Worm (Caenorhabditis elegans) whole organism, young adult: ENCODE data around the gene ugt-48.

Experiments
- B0261.1 ChIP-seq: sonication (generic microtip); optimal IDR thresholded peaks from 2 replicates; lab custom pipeline; 2016; ENCODE audit warnings: mild to moderate bottlenecking, missing genetic modification characterization, moderate library complexity, missing compliant biosample characterization
- B0336.3 ChIP-seq: fragments of 200-800 bp; sonication (Bioruptor generic); IDR thresholded peaks from 2 replicates; pipeline ENCODE4 v1.3.6; 2022; ENCODE audit warnings: missing genetic modification characterization, missing compliant biosample characterization
- F22D6.2 ChIP-seq: sonication (generic microtip); optimal IDR thresholded peaks from 2 replicates; lab custom pipeline; 2016; ENCODE audit warnings: mild to moderate bottlenecking, missing genetic modification characterization, missing compliant biosample characterization
- F23B12.7 ChIP-seq: sonication (generic microtip); optimal IDR thresholded peaks from 2 replicates; lab custom pipeline; 2017; ENCODE audit warnings: missing genetic modification characterization, mild to moderate bottlenecking, missing compliant biosample characterization, antibody characterized with exemption, moderate library complexity; ENCODE audit not compliant: insufficient read depth
- F55B11.4 ChIP-seq: sonication (generic microtip); optimal IDR thresholded peaks from 2 replicates; lab custom pipeline; 2016; ENCODE audit warnings: missing compliant biosample characterization, missing genetic modification characterization, borderline replicate concordance; ENCODE audit not compliant: insufficient read depth
- F57C9.4 ChIP-seq: sonication (generic microtip); optimal IDR thresholded peaks from 2 replicates; lab custom pipeline; 2017; ENCODE audit warnings: mild to moderate bottlenecking, missing genetic modification characterization, missing compliant biosample characterization
- T07F8.4 ChIP-seq: sonication (generic microtip); optimal IDR thresholded peaks from 2 replicates; lab custom pipeline; 2016; ENCODE audit warnings: mild to moderate bottlenecking, missing genetic modification characterization, moderate library complexity, missing compliant biosample characterization
- Y67H2A.10 ChIP-seq: fragments of 200-800 bp; sonication (Bioruptor generic); conservative IDR thresholded peaks from 2 replicates; pipeline ENCODE4 v1.3.6; 2022; ENCODE audit warnings: missing genetic modification reagents, missing genetic modification characterization, missing compliant biosample characterization
- aptf-3 ChIP-seq: fragments of 200-800 bp; sonication (Bioruptor generic); IDR thresholded peaks from 2 replicates; pipeline ENCODE4 v1.3.6; 2022; ENCODE audit warnings: missing genetic modification characterization, missing compliant biosample characterization
- atf-7 ChIP-seq: sonication (generic microtip); optimal IDR thresholded peaks from 2 replicates; lab custom pipeline; 2017; ENCODE audit warnings: mild to moderate bottlenecking, missing genetic modification characterization, missing compliant biosample characterization
- bed-1 ChIP-seq: fragments of 200-800 bp; sonication (Bioruptor generic); IDR thresholded peaks from 2 replicates; pipeline ENCODE4 v1.3.6; 2022; ENCODE audit warnings: missing genetic modification reagents, missing genetic modification characterization, missing compliant biosample characterization
- bed-2 ChIP-seq: fragments of 200-800 bp; sonication (Bioruptor generic); IDR thresholded peaks from 2 replicates; pipeline ENCODE4 v1.3.6; 2022; ENCODE audit warnings: missing genetic modification reagents, missing genetic modification characterization, missing compliant biosample characterization
- ceh-27 ChIP-seq: fragments of 200-800 bp; sonication (Bioruptor generic); optimal IDR thresholded peaks from 2 replicates; lab custom pipeline; 2018; ENCODE audit warnings: mild to moderate bottlenecking, missing genetic modification characterization, moderate library complexity, missing compliant biosample characterization
- ceh-40 ChIP-seq: fragments of 200-800 bp; sonication (Bioruptor generic); IDR thresholded peaks from 2 replicates; pipeline ENCODE4 v1.3.6; 2022; ENCODE audit warnings: missing genetic modification characterization, missing compliant biosample characterization
- ceh-79 ChIP-seq: sonication (generic microtip); optimal IDR thresholded peaks from 2 replicates; lab custom pipeline; 2017; ENCODE audit warnings: mild to moderate bottlenecking, missing genetic modification characterization, missing compliant biosample characterization
- chd-7 ChIP-seq: sonication (generic microtip); optimal IDR thresholded peaks from 2 replicates; lab custom pipeline; 2016; ENCODE audit warnings: mild to moderate bottlenecking, missing genetic modification characterization, moderate library complexity, missing compliant biosample characterization
- dpff-1 ChIP-seq: sonication (generic microtip); optimal IDR thresholded peaks from 2 replicates; lab custom pipeline; 2017; ENCODE audit warnings: mild to moderate bottlenecking, missing genetic modification characterization, missing compliant biosample characterization
- dpl-1 ChIP-seq: fragments of 150-350 bp; optimal IDR thresholded peaks from 2 replicates; lab custom pipeline; 2014; ENCODE audit warnings: missing biosample characterization, missing genetic modification reagents, missing genetic modification characterization
- efl-1 ChIP-seq: fragments of 150-350 bp; optimal IDR thresholded peaks from 2 replicates; lab custom pipeline; 2014; ENCODE audit warnings: missing biosample characterization, missing genetic modification reagents, missing genetic modification characterization
- fkh-3 ChIP-seq: sonication (generic microtip); optimal IDR thresholded peaks from 2 replicates; lab custom pipeline; 2016; ENCODE audit warnings: mild to moderate bottlenecking, missing genetic modification characterization, missing compliant biosample characterization
- gei-17 ChIP-seq: fragments of 200-800 bp; sonication (Bioruptor generic); optimal IDR thresholded peaks from 2 replicates; lab custom pipeline; 2018; ENCODE audit warnings: mild to moderate bottlenecking, missing genetic modification characterization, missing compliant biosample characterization
- him-1 ChIP-seq: sonication (generic microtip); optimal IDR thresholded peaks from 2 replicates; lab custom pipeline; 2016; ENCODE audit warnings: missing genotype, missing genetic modification reagents, missing genetic modification characterization, missing compliant biosample characterization
- hmg-20 ChIP-seq: fragments of 200-800 bp; sonication (Bioruptor generic); IDR thresholded peaks from 2 replicates; pipeline ENCODE4 v1.3.6; 2022; ENCODE audit warnings: missing genetic modification reagents, missing genetic modification characterization, missing compliant biosample characterization
- hsf-1 ChIP-seq: fragments of 200-800 bp; sonication (Bioruptor generic); IDR thresholded peaks from 2 replicates; pipeline ENCODE4 v1.3.6; 2022; ENCODE audit warnings: missing genetic modification reagents, missing genetic modification characterization, missing compliant biosample characterization
- lir-1 ChIP-seq: fragments of 200-800 bp; sonication (Bioruptor generic); conservative IDR thresholded peaks from 2 replicates; pipeline ENCODE4 v1.3.6; 2022; ENCODE audit warnings: missing genetic modification reagents, missing genetic modification characterization, missing compliant biosample characterization
- madf-6 ChIP-seq: fragments of 200-800 bp; sonication (Bioruptor generic); IDR thresholded peaks from 2 replicates; pipeline ENCODE4 v1.3.6; 2022; ENCODE audit warnings: missing genetic modification reagents, missing genetic modification characterization, missing compliant biosample characterization
- mcd-1 ChIP-seq: fragments of 200-800 bp; sonication (Bioruptor generic); IDR thresholded peaks from 2 replicates; pipeline ENCODE4 v1.3.6; 2022; ENCODE audit warnings: missing genetic modification reagents, missing genetic modification characterization, missing compliant biosample characterization
- nfya-1 ChIP-seq: sonication (generic microtip); optimal IDR thresholded peaks from 2 replicates; lab custom pipeline; 2017; ENCODE audit warnings: antibody characterized with exemption, missing compliant biosample characterization, missing genetic modification characterization, borderline replicate concordance; ENCODE audit not compliant: insufficient read depth
- nfya-2 ChIP-seq: fragments of 200-800 bp; sonication (Bioruptor generic); IDR thresholded peaks from 2 replicates; pipeline ENCODE4 v1.3.6; 2022; ENCODE audit warnings: missing genetic modification reagents, missing genetic modification characterization, missing compliant biosample characterization
- nhr-120 ChIP-seq: fragments of 200-800 bp; sonication (Bioruptor generic); IDR thresholded peaks from 2 replicates; pipeline ENCODE4 v1.3.6; 2022; ENCODE audit warnings: missing genetic modification characterization, missing compliant biosample characterization
- pbrm-1 ChIP-seq: fragments of 200-800 bp; sonication (Bioruptor generic); IDR thresholded peaks from 2 replicates; pipeline ENCODE4 v1.3.6; 2022; ENCODE audit warnings: missing genetic modification reagents, missing genetic modification characterization, missing compliant biosample characterization
- rcor-1 ChIP-seq: fragments of 200-800 bp; sonication (Bioruptor generic); IDR thresholded peaks from 2 replicates; pipeline ENCODE4 v1.3.6; 2022; ENCODE audit warnings: missing genetic modification reagents, missing genetic modification characterization, missing compliant biosample characterization
- sdz-38 ChIP-seq: sonication (generic microtip); optimal IDR thresholded peaks from 2 replicates; lab custom pipeline; 2016; ENCODE audit warnings: missing genotype, missing genetic modification characterization, missing compliant biosample characterization
- somi-1 ChIP-seq: fragments of 200-800 bp; sonication (Bioruptor generic); optimal IDR thresholded peaks from 2 replicates; lab custom pipeline; 2018; ENCODE audit warnings: mild to moderate bottlenecking, missing genetic modification characterization, missing compliant biosample characterization
- sptf-2 ChIP-seq: fragments of 200-800 bp; sonication (Bioruptor generic); optimal IDR thresholded peaks from 2 replicates; lab custom pipeline; 2018; ENCODE audit warnings: mild to moderate bottlenecking, missing genetic modification characterization, missing compliant biosample characterization
- tbx-9 ChIP-seq: sonication (generic microtip); optimal IDR thresholded peaks from 2 replicates; lab custom pipeline; 2016; ENCODE audit warnings: borderline replicate concordance, missing genetic modification characterization, inconsistent platforms, missing compliant biosample characterization
- zfh-2 ChIP-seq: fragments of 200-800 bp; sonication (Bioruptor generic); conservative IDR thresholded peaks from 2 replicates; pipeline ENCODE4 v1.3.6; 2022; ENCODE audit warnings: missing genetic modification reagents, missing genetic modification characterization, missing compliant biosample characterization
- ztf-22 ChIP-seq: fragments of 200-800 bp; sonication (Bioruptor generic); optimal IDR thresholded peaks from 2 replicates; lab custom pipeline; 2018; ENCODE audit warnings: mild to moderate bottlenecking, missing genetic modification characterization, moderate library complexity, missing compliant biosample characterization
- ztf-3 ChIP-seq: fragments of 200-800 bp; sonication (Bioruptor generic); optimal IDR thresholded peaks from 2 replicates; lab custom pipeline; 2018; ENCODE audit warnings: mild to moderate bottlenecking, missing genetic modification characterization, missing compliant biosample characterization

ugt-48 gene

ce11 chrV:5582308-5582707 lies 34.4 kb upstream of the ugt-48 start (continued):
- TF ChIP-seq Y67H2A.10 (GFP tag; lab: Robert Waterston, UW) (no peak), fkh-3 (tag; lab: Kevin White, UChicago) (no peak), F22D6.2 (no peak), B0261.1 (tag; lab: Kevin White, UChicago) (no peak), mcd-1 (0 out of 2 replicates have a peak, but pooled peaks have one; percentile 17), chd-7 (tag; lab: Kevin White, UChicago) (peak; percentile 34), lir-1 (no peak), ztf-3 (no peak), gei-17 (GFP tag; lab: Kevin White, UChicago) (no peak), somi-1 (GFP tag; lab: Kevin White, UChicago) (no peak), ceh-27 (GFP tag; lab: Kevin White, UChicago) (no peak), bed-1 (no peak), F23B12.7 (tag; lab: Kevin White, UChicago) (no peak), rcor-1 (GFP tag; lab: Robert Waterston, UW) (no peak), zfh-2 (GFP tag; lab: Robert Waterston, UW) (0 out of 2 replicates have a peak, but pooled peaks have one; percentile 23), nfya-1 (tag; lab: Kevin White, UChicago) (no peak), sptf-2 (GFP tag; lab: Kevin White, UChicago) (no peak), hmg-20 (GFP tag; lab: Robert Waterston, UW) (peak; percentile 33; the same call in 1 of the 2 replicates), nhr-120 (no peak), madf-6 (GFP tag; lab: Robert Waterston, UW) (no peak), tbx-9 (tag; lab: Kevin White, UChicago) (no peak), F57C9.4 (no peak), dpl-1 (GFP tag; lab: Kevin White, UChicago) (no peak), ztf-22 (GFP tag; lab: Kevin White, UChicago) (no peak), him-1 (tag; lab: Kevin White, UChicago) (peak; percentile 29), efl-1 (GFP tag; lab: Kevin White, UChicago) (no peak), bed-2 (no peak), ceh-40 (GFP tag; lab: Robert Waterston, UW) (no peak), sdz-38 (tag; lab: Kevin White, UChicago) (no peak), atf-7 (tag; lab: Kevin White, UChicago) (no peak), ceh-79 (tag; lab: Kevin White, UChicago) (no peak), nfya-2 (no peak), T07F8.4 (tag; lab: Kevin White, UChicago) (no peak)

ce11 chrV:5581312-5581711 lies 33.5 kb upstream of the ugt-48 start, which contains the start of gene klc-2:
Gene klc-2, minus strand, starts transcription at chrV:5581412.
- TF ChIP-seq Y67H2A.10 (GFP tag; lab: Robert Waterston, UW) (no peak), aptf-3 (GFP tag; lab: Robert Waterston, UW) (no peak), dpff-1 (tag; lab: Kevin White, UChicago) (no peak), B0336.3 (no peak), ceh-27 (GFP tag; lab: Kevin White, UChicago) (no peak), F55B11.4 (tag; lab: Kevin White, UChicago) (no peak), pbrm-1 (no peak), hsf-1 (GFP tag; lab: Robert Waterston, UW) (no peak), nfya-1 (tag; lab: Kevin White, UChicago) (no peak)
- TF ChIP-seq, all 124 proteins: peak for 0
